Worm (Caenorhabditis elegans) whole organism, young adult: ENCODE measurements around the gene mks-2.

ENCODE experiments used
- B0019.2 ChIP-seq: fragments of 200-800 bp; sonication (Bioruptor generic); conservative IDR thresholded peaks from 2 replicates; pipeline ENCODE4 v1.3.6; 2022; ENCODE audit warnings: missing genetic modification reagents, missing genetic modification characterization, missing compliant biosample characterization
- B0035.1 ChIP-seq: sonication (generic microtip); optimal IDR thresholded peaks from 2 replicates; lab custom pipeline; 2016; ENCODE audit warnings: missing genetic modification characterization, mild to moderate bottlenecking, missing compliant biosample characterization, missing genotype, missing genetic modification reagents
- B0261.1 ChIP-seq: sonication (generic microtip); optimal IDR thresholded peaks from 2 replicates; lab custom pipeline; 2016; ENCODE audit warnings: mild to moderate bottlenecking, missing genetic modification characterization, moderate library complexity, missing compliant biosample characterization
- C06A6.2 ChIP-seq: fragments of 200-800 bp; sonication (Bioruptor generic); conservative IDR thresholded peaks from 2 replicates; pipeline ENCODE4 v1.3.6; 2022; ENCODE audit warnings: missing genetic modification characterization, missing compliant biosample characterization
- D2030.7 ChIP-seq: fragments of 200-800 bp; sonication (Bioruptor generic); IDR thresholded peaks from 2 replicates; pipeline ENCODE4 v1.3.6; 2022; ENCODE audit warnings: missing genetic modification reagents, missing genetic modification characterization, missing compliant biosample characterization
- F10E7.11 ChIP-seq: sonication (generic microtip); optimal IDR thresholded peaks from 2 replicates; lab custom pipeline; 2017; ENCODE audit warnings: mild to moderate bottlenecking, missing genetic modification characterization, moderate library complexity, missing compliant biosample characterization
- F23B12.7 ChIP-seq: sonication (generic microtip); optimal IDR thresholded peaks from 2 replicates; lab custom pipeline; 2017; ENCODE audit warnings: missing genetic modification characterization, mild to moderate bottlenecking, missing compliant biosample characterization, antibody characterized with exemption, moderate library complexity; ENCODE audit not compliant: insufficient read depth
- F33H1.4 ChIP-seq: fragments of 200-800 bp; sonication (Bioruptor generic); IDR thresholded peaks from 2 replicates; pipeline ENCODE4 v1.3.6; 2022; ENCODE audit warnings: missing genetic modification reagents, missing genetic modification characterization, missing compliant biosample characterization
- F39B2.1 ChIP-seq: fragments of 200-800 bp; sonication (Bioruptor generic); IDR thresholded peaks from 2 replicates; pipeline ENCODE4 v1.3.6; 2022; ENCODE audit warnings: missing genetic modification reagents, missing genetic modification characterization, missing compliant biosample characterization
- F52B5.7 ChIP-seq: sonication (generic microtip); optimal IDR thresholded peaks from 2 replicates; lab custom pipeline; 2016; ENCODE audit warnings: mild to moderate bottlenecking, missing genetic modification characterization, missing compliant biosample characterization
- F55B11.4 ChIP-seq: sonication (generic microtip); optimal IDR thresholded peaks from 2 replicates; lab custom pipeline; 2016; ENCODE audit warnings: missing compliant biosample characterization, missing genetic modification characterization, borderline replicate concordance; ENCODE audit not compliant: insufficient read depth
- F57A8.1 ChIP-seq: fragments of 200-800 bp; sonication (Bioruptor generic); optimal IDR thresholded peaks from 2 replicates; lab custom pipeline; 2018; ENCODE audit warnings: mild to moderate bottlenecking, missing genetic modification characterization, moderate library complexity, missing compliant biosample characterization
- ccch-3 ChIP-seq: fragments of 200-800 bp; sonication (Bioruptor generic); optimal IDR thresholded peaks from 2 replicates; lab custom pipeline; 2018; ENCODE audit warnings: mild to moderate bottlenecking, missing genetic modification characterization, missing compliant biosample characterization
- cebp-2 ChIP-seq: fragments of 200-800 bp; sonication (Bioruptor generic); IDR thresholded peaks from 2 replicates; pipeline ENCODE4 v1.3.6; 2022; ENCODE audit warnings: missing genetic modification characterization, missing compliant biosample characterization
- ceh-91 ChIP-seq: fragments of 200-800 bp; sonication (Bioruptor generic); IDR thresholded peaks from 2 replicates; pipeline ENCODE4 v1.3.6; 2022; ENCODE audit warnings: missing genetic modification reagents, missing genetic modification characterization, missing compliant biosample characterization
- dpff-1 ChIP-seq: sonication (generic microtip); optimal IDR thresholded peaks from 2 replicates; lab custom pipeline; 2017; ENCODE audit warnings: mild to moderate bottlenecking, missing genetic modification characterization, missing compliant biosample characterization
- dpl-1 ChIP-seq: fragments of 150-350 bp; optimal IDR thresholded peaks from 2 replicates; lab custom pipeline; 2014; ENCODE audit warnings: missing biosample characterization, missing genetic modification reagents, missing genetic modification characterization
- efl-1 ChIP-seq: fragments of 150-350 bp; optimal IDR thresholded peaks from 2 replicates; lab custom pipeline; 2014; ENCODE audit warnings: missing biosample characterization, missing genetic modification reagents, missing genetic modification characterization
- hlh-12 ChIP-seq: sonication (generic microtip); optimal IDR thresholded peaks from 2 replicates; lab custom pipeline; 2016; ENCODE audit warnings: missing genetic modification characterization, missing compliant biosample characterization
- lin-54 ChIP-seq: fragments of 200-800 bp; sonication (Bioruptor generic); optimal IDR thresholded peaks from 2 replicates; lab custom pipeline; 2018; ENCODE audit warnings: mild to moderate bottlenecking, missing genetic modification characterization, missing compliant biosample characterization
- lsl-1 ChIP-seq: fragments of 200-800 bp; sonication (Bioruptor generic); optimal IDR thresholded peaks from 2 replicates; lab custom pipeline; 2018; ENCODE audit warnings: mild to moderate bottlenecking, missing genetic modification characterization, moderate library complexity, missing compliant biosample characterization
- lsy-27 ChIP-seq: sonication (generic microtip); optimal IDR thresholded peaks from 2 replicates; lab custom pipeline; 2017; ENCODE audit warnings: missing genetic modification characterization, mild to moderate bottlenecking, missing compliant biosample characterization, antibody characterized with exemption, missing genotype, borderline replicate concordance; ENCODE audit not compliant: insufficient read depth
- madf-8 ChIP-seq: fragments of 200-800 bp; sonication (Bioruptor generic); conservative IDR thresholded peaks from 2 replicates; pipeline ENCODE4 v1.3.6; 2022; ENCODE audit warnings: missing genetic modification reagents, missing genetic modification characterization, missing compliant biosample characterization
- mcd-1 ChIP-seq: fragments of 200-800 bp; sonication (Bioruptor generic); IDR thresholded peaks from 2 replicates; pipeline ENCODE4 v1.3.6; 2022; ENCODE audit warnings: missing genetic modification reagents, missing genetic modification characterization, missing compliant biosample characterization
- mxl-1 ChIP-seq: sonication (generic microtip); optimal IDR thresholded peaks from 2 replicates; lab custom pipeline; 2016; ENCODE audit warnings: missing genetic modification characterization, missing compliant biosample characterization
- nfyb-1 ChIP-seq: fragments of 200-800 bp; sonication (Bioruptor generic); IDR thresholded peaks from 2 replicates; pipeline ENCODE4 v1.3.6; 2022; ENCODE audit warnings: missing genetic modification reagents, missing genetic modification characterization, missing compliant biosample characterization
- nhr-120 ChIP-seq: fragments of 200-800 bp; sonication (Bioruptor generic); IDR thresholded peaks from 2 replicates; pipeline ENCODE4 v1.3.6; 2022; ENCODE audit warnings: missing genetic modification characterization, missing compliant biosample characterization
- nhr-80 ChIP-seq: sonication (generic microtip); optimal IDR thresholded peaks from 2 replicates; lab custom pipeline; 2016; ENCODE audit warnings: missing genetic modification characterization, missing compliant biosample characterization
- pbrm-1 ChIP-seq: fragments of 200-800 bp; sonication (Bioruptor generic); IDR thresholded peaks from 2 replicates; pipeline ENCODE4 v1.3.6; 2022; ENCODE audit warnings: missing genetic modification reagents, missing genetic modification characterization, missing compliant biosample characterization
- pha-4 ChIP-seq: fragments of 150-350 bp; sonication (generic microtip); optimal IDR thresholded peaks from 2 replicates; lab custom pipeline; 2014; ENCODE audit warnings: missing biosample characterization, missing genetic modification reagents, missing genetic modification characterization
- repo-1 ChIP-seq: sonication (generic microtip); optimal IDR thresholded peaks from 2 replicates; lab custom pipeline; 2017; ENCODE audit warnings: mild to moderate bottlenecking, missing genetic modification characterization, missing compliant biosample characterization
- rpc-1 ChIP-seq, 2 experiments: fragments of 150-350 bp in 1 of 2; sonication (generic microtip) in 1 of 2; optimal IDR thresholded peaks; 2 replicates each; lab custom pipeline; 2014 to 2018; ENCODE audit warnings: missing biosample characterization in 1 of 2, missing genetic modification characterization in 1 of 2, missing genetic modification reagents in 1 of 2, missing genotype in 1 of 2
- sea-2 ChIP-seq: fragments of 200-800 bp; sonication (Bioruptor generic); IDR thresholded peaks from 2 replicates; pipeline ENCODE4 v1.3.6; 2022; ENCODE audit warnings: missing genetic modification characterization, missing compliant biosample characterization
- snpc-3.4 ChIP-seq: sonication (generic microtip); optimal IDR thresholded peaks from 2 replicates; lab custom pipeline; 2017; ENCODE audit warnings: missing genetic modification characterization, mild to moderate bottlenecking, missing compliant biosample characterization, antibody characterized with exemption, moderate library complexity, missing genotype, missing genetic modification reagents
- somi-1 ChIP-seq: fragments of 200-800 bp; sonication (Bioruptor generic); optimal IDR thresholded peaks from 2 replicates; lab custom pipeline; 2018; ENCODE audit warnings: mild to moderate bottlenecking, missing genetic modification characterization, missing compliant biosample characterization
- tbp1 ChIP-seq: fragments of 200-800 bp; sonication (Bioruptor generic); optimal IDR thresholded peaks from 2 replicates; lab custom pipeline; 2018; ENCODE audit warnings: mild to moderate bottlenecking, missing genetic modification characterization, missing compliant biosample characterization
- xnd-1 ChIP-seq: sonication (generic microtip); optimal IDR thresholded peaks from 2 replicates; lab custom pipeline; 2016; ENCODE audit warnings: missing genotype, missing genetic modification reagents, missing genetic modification characterization, missing compliant biosample characterization
- ztf-25 ChIP-seq: fragments of 200-800 bp; sonication (Bioruptor generic); IDR thresholded peaks from 2 replicates; pipeline ENCODE4 v1.3.6; 2022; ENCODE audit warnings: missing genetic modification reagents, missing genetic modification characterization, missing compliant biosample characterization

The mks-2 gene

ce11 chrII:6198468-6198867 lies 20.8 kb downstream of the mks-2 start, which contains the start of gene szy-4 (continued):
- TF ChIP-seq ztf-25 (no peak), F10E7.11 (tag; lab: Kevin White, UChicago) (no peak), pha-4 (tag; lab: Kevin White, UChicago) (no peak), F39B2.1 (GFP tag; lab: Robert Waterston, UW) (no peak), B0261.1 (tag; lab: Kevin White, UChicago) (no peak), efl-1 (GFP tag; lab: Kevin White, UChicago) (peak; percentile 89), F33H1.4 (GFP tag; lab: Robert Waterston, UW) (peak; percentile 86), mcd-1 (no peak), sea-2 (GFP tag; lab: Robert Waterston, UW) (no peak), madf-8 (GFP tag; lab: Robert Waterston, UW) (peak; percentile 71), lsy-27 (tag; lab: Kevin White, UChicago) (no peak), ceh-91 (GFP tag; lab: Robert Waterston, UW) (peak; percentile 40; the same call in 1 of the 2 replicates), rpc-1 (optimal IDR thresholded peaks at IDR 0.05; lab: Kevin White, UChicago) (no peak), rpc-1 (tag; optimal IDR thresholded peaks at IDR 0.05; lab: Kevin White, UChicago) (no peak), ccch-3 (GFP tag; lab: Kevin White, UChicago) (no peak), B0019.2 (GFP tag; lab: Robert Waterston, UW) (no peak), somi-1 (GFP tag; lab: Kevin White, UChicago) (no peak), mxl-1 (tag; lab: Kevin White, UChicago) (no peak), xnd-1 (tag; lab: Kevin White, UChicago) (peak; percentile 68), lin-54 (peak; percentile 54), repo-1 (tag; lab: Kevin White, UChicago) (no peak), dpl-1 (peak; percentile 62)
- TF ChIP-seq, all 124 proteins: peak for 13

ce11 chrII:6196875-6197274 lies 22.4 kb downstream of the mks-2 start, which contains the start of the genes rbmx-2 and C30B5.2:
Gene rbmx-2, minus strand, starts transcription at chrII:6196948.
Gene C30B5.2, plus strand, starts transcription at chrII:6197180.
- TF ChIP-seq tbp1 (GFP tag; lab: Kevin White, UChicago), result peak; percentile 24
- TF ChIP-seq F52B5.7 (tag; lab: Kevin White, UChicago), result no peak
- TF ChIP-seq lsy-27 (tag; lab: Kevin White, UChicago), result peak; percentile 7
- no peak for TF ChIP-seq nfyb-1 (GFP tag; lab: Robert Waterston, UW)
- TF ChIP-seq cebp-2 (GFP tag; lab: Robert Waterston, UW), result no peak
- no peak for TF ChIP-seq B0035.1 (tag; lab: Kevin White, UChicago)
- peak; percentile 20 for TF ChIP-seq snpc-3.4 (tag; lab: Kevin White, UChicago)
- TF ChIP-seq pbrm-1 (GFP tag; lab: Robert Waterston, UW), result peak; percentile 37; the same call in 1 of the 2 replicates
- peak; percentile 92 for TF ChIP-seq F23B12.7 (tag; lab: Kevin White, UChicago)
- TF ChIP-seq dpff-1, result no peak
- no peak for TF ChIP-seq F57A8.1
- no peak for TF ChIP-seq F55B11.4
- TF ChIP-seq D2030.7 (GFP tag; lab: Robert Waterston, UW), result peak; percentile 23; the same call in 1 of the 2 replicates
- no peak for TF ChIP-seq C06A6.2 (GFP tag; lab: Robert Waterston, UW)
- TF ChIP-seq nhr-80, result no peak
- TF ChIP-seq nhr-120, result no peak
- no peak for TF ChIP-seq hlh-12 (tag; lab: Kevin White, UChicago)
- TF ChIP-seq lsl-1 (GFP tag; lab: Kevin White, UChicago), result peak; percentile 60
